Worm (Caenorhabditis elegans) whole organism, L1 larva: ENCODE data around the gene T13C2.3.

ENCODE experiments used
- C04F5.9 ChIP-seq: sonication (generic microtip); optimal IDR thresholded peaks from 2 replicates; lab custom pipeline; 2016; ENCODE audit warnings: missing genetic modification characterization, missing compliant biosample characterization
- C16A3.4 ChIP-seq: fragments of 150-350 bp; optimal IDR thresholded peaks from 2 replicates; lab custom pipeline; 2014; ENCODE audit warnings: missing biosample characterization, missing genetic modification characterization
- C34B4.2 ChIP-seq: sonication (generic microtip); optimal IDR thresholded peaks from 2 replicates; lab custom pipeline; 2017; ENCODE audit warnings: mild to moderate bottlenecking, missing genetic modification characterization, missing compliant biosample characterization
- F16B12.6 ChIP-seq: fragments of 150-350 bp; optimal IDR thresholded peaks from 2 replicates; lab custom pipeline; 2014; ENCODE audit warnings: missing biosample characterization, missing genetic modification characterization
- Y116A8C.19 ChIP-seq: sonication (generic microtip); optimal IDR thresholded peaks from 2 replicates; lab custom pipeline; 2016; ENCODE audit warnings: missing compliant biosample characterization, missing genetic modification characterization, borderline replicate concordance
- aha-1 ChIP-seq: fragments of 150-350 bp; optimal IDR thresholded peaks from 2 replicates; lab custom pipeline; 2014; ENCODE audit warnings: missing biosample characterization, missing genetic modification characterization
- alr-1 ChIP-seq: fragments of 200-800 bp; sonication (Bioruptor generic); optimal IDR thresholded peaks from 2 replicates; lab custom pipeline; 2018; ENCODE audit warnings: borderline replicate concordance, mild to moderate bottlenecking, missing genetic modification characterization, missing compliant biosample characterization
- aly-2 ChIP-seq: fragments of 150-350 bp; optimal IDR thresholded peaks from 2 replicates; lab custom pipeline; 2014; ENCODE audit warnings: missing biosample characterization, missing genetic modification characterization
- blmp-1 ChIP-seq: fragments of 150-350 bp; optimal IDR thresholded peaks from 2 replicates; lab custom pipeline; 2014; ENCODE audit warnings: missing biosample characterization, missing genetic modification characterization
- ceh-63 ChIP-seq: fragments of 200-800 bp; sonication (Bioruptor generic); optimal IDR thresholded peaks from 2 replicates; lab custom pipeline; 2018; ENCODE audit warnings: mild to moderate bottlenecking, missing genetic modification characterization, missing compliant biosample characterization
- dpl-1 ChIP-seq, 3 experiments: fragments of 150-350 bp in 2 of 3; sonication (generic microtip) in 1 of 3; optimal IDR thresholded peaks; 2 replicates each; lab custom pipeline; 2014 to 2017; ENCODE audit warnings: missing biosample characterization in 3 of 3, missing genetic modification characterization in 3 of 3, missing genetic modification reagents in 3 of 3
- dsc-1 ChIP-seq: sonication (generic microtip); optimal IDR thresholded peaks from 2 replicates; lab custom pipeline; 2016; ENCODE audit warnings: mild to moderate bottlenecking, missing genetic modification characterization, missing compliant biosample characterization
- efl-1 ChIP-seq, 4 experiments: fragments of 150-350 bp; optimal IDR thresholded peaks in 3 of 4; peaks in 1 of 4; 1 replicate in 1 of 4; 2 replicates in 3 of 4; lab custom pipeline; 2014; ENCODE audit warnings: missing biosample characterization in 2 of 4, missing genetic modification characterization in 2 of 4, missing genetic modification reagents in 2 of 4
- egl-13 ChIP-seq: sonication (generic microtip); optimal IDR thresholded peaks from 2 replicates; lab custom pipeline; 2016; ENCODE audit warnings: missing genotype, missing genetic modification reagents, missing genetic modification characterization, missing compliant biosample characterization
- elt-2 ChIP-seq: sonication (generic microtip); optimal IDR thresholded peaks from 2 replicates; lab custom pipeline; 2016; ENCODE audit warnings: missing genetic modification characterization, mild to moderate bottlenecking, inconsistent platforms, missing compliant biosample characterization, missing genetic modification reagents
- elt-3 ChIP-seq, 6 experiments: fragments of 150-350 bp in 1 of 6; sonication (generic microtip); optimal IDR thresholded peaks; 2 replicates each; lab custom pipeline; 2017 to 2018; ENCODE audit warnings: missing biosample characterization in 6 of 6, missing genetic modification characterization in 6 of 6, inconsistent platforms in 1 of 6
- fkh-10 ChIP-seq: sonication (generic microtip); optimal IDR thresholded peaks from 2 replicates; lab custom pipeline; 2017; ENCODE audit warnings: missing biosample characterization, missing genetic modification reagents, missing genetic modification characterization
- fkh-4 ChIP-seq: sonication (generic microtip); optimal IDR thresholded peaks from 2 replicates; lab custom pipeline; 2016; ENCODE audit warnings: missing compliant biosample characterization, missing genetic modification characterization, borderline replicate concordance
- fkh-8 ChIP-seq: sonication (generic microtip); optimal IDR thresholded peaks from 2 replicates; lab custom pipeline; 2016; ENCODE audit warnings: mild to moderate bottlenecking, missing genetic modification characterization, missing compliant biosample characterization
- fos-1 ChIP-seq: fragments of 150-350 bp; optimal IDR thresholded peaks from 2 replicates; lab custom pipeline; 2014; ENCODE audit warnings: missing biosample characterization, missing genetic modification characterization
- grh-1 ChIP-seq: fragments of 200-800 bp; sonication (Bioruptor generic); IDR thresholded peaks from 2 replicates; pipeline ENCODE4 v1.3.6; 2022; ENCODE audit warnings: missing genetic modification reagents, missing genetic modification characterization, missing compliant biosample characterization
- hpl-2 ChIP-seq: fragments of 150-350 bp; optimal IDR thresholded peaks from 2 replicates; lab custom pipeline; 2014; ENCODE audit warnings: missing biosample characterization, missing genetic modification reagents, missing genetic modification characterization
- irx-1 ChIP-seq: sonication (generic microtip); optimal IDR thresholded peaks from 2 replicates; lab custom pipeline; 2016; ENCODE audit warnings: missing genetic modification characterization, missing compliant biosample characterization
- isw-1 ChIP-seq: fragments of 200-800 bp; sonication (Bioruptor generic); IDR thresholded peaks from 2 replicates; pipeline ENCODE4 v1.3.6; 2022; ENCODE audit warnings: missing genetic modification characterization, missing compliant biosample characterization
- lin-39 ChIP-seq: fragments of 150-350 bp; optimal IDR thresholded peaks from 2 replicates; lab custom pipeline; 2014; ENCODE audit warnings: missing biosample characterization, missing genetic modification reagents, missing genetic modification characterization
- lir-3 ChIP-seq: sonication (generic microtip); optimal IDR thresholded peaks from 2 replicates; lab custom pipeline; 2016; ENCODE audit warnings: mild to moderate bottlenecking, missing genetic modification characterization, moderate library complexity, missing compliant biosample characterization; ENCODE audit not compliant: poor library complexity
- lsy-2 ChIP-seq, 2 experiments: fragments of 150-350 bp; optimal IDR thresholded peaks; 2 replicates each; lab custom pipeline; 2014; ENCODE audit warnings: missing biosample characterization in 2 of 2, missing genetic modification characterization in 2 of 2
- nhr-11 ChIP-seq: fragments of 150-350 bp; optimal IDR thresholded peaks from 2 replicates; lab custom pipeline; 2014; ENCODE audit warnings: missing biosample characterization, missing genetic modification characterization
- nhr-20 ChIP-seq: sonication (generic microtip); optimal IDR thresholded peaks from 2 replicates; lab custom pipeline; 2016; ENCODE audit warnings: mild to moderate bottlenecking, missing genetic modification characterization, missing compliant biosample characterization
- nhr-28 ChIP-seq: fragments of 150-350 bp; optimal IDR thresholded peaks from 2 replicates; lab custom pipeline; 2014; ENCODE audit warnings: missing biosample characterization, missing genetic modification characterization
- nhr-47 ChIP-seq: sonication (generic microtip); optimal IDR thresholded peaks from 2 replicates; lab custom pipeline; 2016; ENCODE audit warnings: mild to moderate bottlenecking, missing genetic modification characterization, moderate library complexity, missing compliant biosample characterization
- nhr-71 ChIP-seq: sonication (generic microtip); optimal IDR thresholded peaks from 2 replicates; lab custom pipeline; 2016; ENCODE audit warnings: mild to moderate bottlenecking, missing genetic modification characterization, moderate library complexity, missing compliant biosample characterization
- nhr-76 ChIP-seq: sonication (generic microtip); optimal IDR thresholded peaks from 2 replicates; lab custom pipeline; 2017; ENCODE audit warnings: missing biosample characterization, missing genetic modification characterization
- nhr-84 ChIP-seq: sonication (generic microtip); optimal IDR thresholded peaks from 2 replicates; lab custom pipeline; 2017; ENCODE audit warnings: missing biosample characterization, missing genetic modification characterization
- nhr-85 ChIP-seq: sonication (generic microtip); peaks from one replicate; lab custom pipeline; 2016; ENCODE audit warnings: missing genetic modification characterization, inconsistent platforms, missing compliant biosample characterization
- nhr-90 ChIP-seq: sonication (generic microtip); optimal IDR thresholded peaks from 2 replicates; lab custom pipeline; 2016; ENCODE audit warnings: mild to moderate bottlenecking, missing genetic modification characterization, missing compliant biosample characterization; ENCODE audit not compliant: poor library complexity
- pqm-1 ChIP-seq: sonication (generic microtip); optimal IDR thresholded peaks from 3 replicates; lab custom pipeline; 2017; ENCODE audit warnings: missing biosample characterization, missing genetic modification characterization
- rnt-1 ChIP-seq: sonication (generic microtip); optimal IDR thresholded peaks from 2 replicates; lab custom pipeline; 2016; ENCODE audit warnings: mild to moderate bottlenecking, missing genetic modification characterization, moderate library complexity, missing compliant biosample characterization
- snu-23 ChIP-seq: sonication (generic microtip); optimal IDR thresholded peaks from 2 replicates; lab custom pipeline; 2016; ENCODE audit warnings: missing genetic modification characterization, missing compliant biosample characterization
- sox-4 ChIP-seq: sonication (generic microtip); optimal IDR thresholded peaks from 2 replicates; lab custom pipeline; 2016; ENCODE audit warnings: missing genetic modification characterization, missing compliant biosample characterization
- sptf-1 ChIP-seq: fragments of 150-350 bp; optimal IDR thresholded peaks from 2 replicates; lab custom pipeline; 2014; ENCODE audit warnings: missing biosample characterization, missing genetic modification characterization
- sup-37 ChIP-seq: fragments of 200-800 bp; sonication (Bioruptor generic); optimal IDR thresholded peaks from 2 replicates; lab custom pipeline; 2018; ENCODE audit warnings: mild to moderate bottlenecking, missing genetic modification characterization, missing compliant biosample characterization
- tbx-2 ChIP-seq: sonication (generic microtip); optimal IDR thresholded peaks from 2 replicates; lab custom pipeline; 2016; ENCODE audit warnings: missing genetic modification characterization, missing compliant biosample characterization
- tlp-1 ChIP-seq: fragments of 150-350 bp; optimal IDR thresholded peaks from 2 replicates; lab custom pipeline; 2014; ENCODE audit warnings: missing biosample characterization, missing genetic modification characterization
- unc-62 ChIP-seq: fragments of 150-350 bp; optimal IDR thresholded peaks from 2 replicates; lab custom pipeline; 2014; ENCODE audit warnings: missing biosample characterization, missing genetic modification reagents, missing genetic modification characterization
- zip-4 ChIP-seq: fragments of 200-800 bp; sonication (Bioruptor generic); optimal IDR thresholded peaks from 2 replicates; lab custom pipeline; 2018; ENCODE audit warnings: mild to moderate bottlenecking, missing genetic modification characterization, moderate library complexity, missing compliant biosample characterization
- ztf-4 ChIP-seq: fragments of 150-350 bp; optimal IDR thresholded peaks from 2 replicates; lab custom pipeline; 2014; ENCODE audit warnings: missing biosample characterization, missing genetic modification characterization

The T13C2.3 gene

ce11 chrII:6776418-6777034, 12.5 kb upstream of the T13C2.3 start, which contains the start of gene ssup-72 (continued):
- TF ChIP-seq elt-3 (tag; optimal IDR thresholded peaks at IDR 0.05; lab: Kevin White, UChicago) = peak in 2 of 6 experiments; percentile 32 to 47
- no peak for TF ChIP-seq lin-39 (tag; lab: Kevin White, UChicago)
- peak; percentile 51; the same call in 1 of the 2 replicates for TF ChIP-seq grh-1 (GFP tag; lab: Robert Waterston, UW)
- TF ChIP-seq rnt-1 = peak; percentile 96
- peak; percentile 77 to 79 for TF ChIP-seq lsy-2 (tag; optimal IDR thresholded peaks at IDR 0.05; lab: Kevin White, UChicago)
- TF ChIP-seq C04F5.9 (tag; lab: Kevin White, UChicago) = peak; percentile 54
- TF ChIP-seq C16A3.4 = peak; percentile 62
- peak; percentile 86 for TF ChIP-seq fkh-4 (tag; lab: Kevin White, UChicago)
- TF ChIP-seq fos-1 (tag; lab: Kevin White, UChicago) = no peak
- no peak for TF ChIP-seq fkh-10 (GFP tag; lab: Kevin White, UChicago)
- TF ChIP-seq nhr-85 (tag; lab: Kevin White, UChicago) = peak; percentile 92
- no peak for TF ChIP-seq F16B12.6 (tag; lab: Kevin White, UChicago)
- TF ChIP-seq sup-37 (GFP tag; lab: Kevin White, UChicago) = peak; percentile 45
- peak; percentile 94 for TF ChIP-seq lir-3 (tag; lab: Kevin White, UChicago)
- TF ChIP-seq C34B4.2 (tag; lab: Kevin White, UChicago) = no peak
- no peak for TF ChIP-seq tlp-1 (tag; lab: Kevin White, UChicago)
- peak; percentile 81 for TF ChIP-seq dsc-1
- TF ChIP-seq egl-13 (tag; lab: Kevin White, UChicago) = peak; percentile 86
- no peak for TF ChIP-seq nhr-84 (tag; lab: Kevin White, UChicago)
- no peak for TF ChIP-seq zip-4 (GFP tag; lab: Kevin White, UChicago)
- TF ChIP-seq ceh-63 (GFP tag; lab: Kevin White, UChicago) = no peak
- TF ChIP-seq aly-2 (tag; lab: Kevin White, UChicago) = peak; percentile 4
- TF ChIP-seq unc-62 (GFP tag; lab: Kevin White, UChicago) = no peak
- TF ChIP-seq tbx-2 = peak; percentile 84
- peak; percentile 74 for TF ChIP-seq fkh-8 (tag; lab: Kevin White, UChicago)
- peak; percentile 27 to 87 for TF ChIP-seq efl-1 (optimal IDR thresholded peaks at IDR 0.05; lab: Kevin White, UChicago)
- TF ChIP-seq efl-1 (GFP tag; optimal IDR thresholded peaks at IDR 0.05 in 1 of 2; lab: Kevin White, UChicago) = peak; percentile 87 to 98
- TF ChIP-seq pqm-1 (tag; lab: Kevin White, UChicago) = no peak
- TF ChIP-seq nhr-71 (tag; lab: Kevin White, UChicago) = peak; percentile 90
- peak; percentile 67 for TF ChIP-seq Y116A8C.19
- peak; percentile 35 for TF ChIP-seq elt-2
- TF ChIP-seq sox-4 (tag; lab: Kevin White, UChicago) = peak; percentile 83
- peak; percentile 86 for TF ChIP-seq nhr-47 (tag; lab: Kevin White, UChicago)
- TF ChIP-seq ztf-4 = peak; percentile 60
- no peak for TF ChIP-seq nhr-11 (tag; lab: Kevin White, UChicago)
- no peak for TF ChIP-seq nhr-28 (tag; lab: Kevin White, UChicago)
- TF ChIP-seq dpl-1 (GFP tag; optimal IDR thresholded peaks at IDR 0.05; lab: Kevin White, UChicago) = peak; percentile 80 to 90 (median 85)
- TF ChIP-seq sptf-1 (tag; lab: Kevin White, UChicago) = no peak
- peak; percentile 87 for TF ChIP-seq nhr-90
- TF ChIP-seq irx-1 = peak; percentile 82
- TF ChIP-seq nhr-20 (tag; lab: Kevin White, UChicago) = peak; percentile 83
- TF ChIP-seq nhr-76 = no peak
- TF ChIP-seq isw-1 = peak; percentile 50
- TF ChIP-seq aha-1 = no peak
- TF ChIP-seq snu-23 (GFP tag; lab: Kevin White, UChicago) = peak; percentile 84
- no peak for TF ChIP-seq hpl-2 (GFP tag; lab: Kevin White, UChicago)
- TF ChIP-seq blmp-1 (tag; lab: Kevin White, UChicago) = peak; percentile 25
- no peak for TF ChIP-seq alr-1 (tag; lab: Kevin White, UChicago)
